Worm (Caenorhabditis elegans) whole organism, L2 larva: ENCODE measurements around the gene M01B2.10.

ENCODE experiments used
- C34F6.9 ChIP-seq: fragments of 150-350 bp; optimal IDR thresholded peaks from 2 replicates; lab custom pipeline; 2014; ENCODE audit warnings: missing biosample characterization, missing genetic modification characterization
- F13H6.1 ChIP-seq: sonication (generic microtip); optimal IDR thresholded peaks from 2 replicates; lab custom pipeline; 2016; ENCODE audit warnings: missing genetic modification characterization, missing compliant biosample characterization
- Y55F3AM.14 ChIP-seq: fragments of 200-800 bp; sonication (Bioruptor generic); optimal IDR thresholded peaks from 2 replicates; lab custom pipeline; 2018; ENCODE audit warnings: mild to moderate bottlenecking, missing genetic modification characterization, missing compliant biosample characterization
- ZK546.5 ChIP-seq: sonication (generic microtip); optimal IDR thresholded peaks from 2 replicates; lab custom pipeline; 2017; ENCODE audit warnings: missing biosample characterization, missing genetic modification characterization
- alr-1 ChIP-seq: fragments of 150-350 bp; optimal IDR thresholded peaks from 2 replicates; lab custom pipeline; 2014; ENCODE audit warnings: missing biosample characterization, missing genetic modification characterization
- aly-2 ChIP-seq: fragments of 150-350 bp; optimal IDR thresholded peaks from 2 replicates; lab custom pipeline; 2014; ENCODE audit warnings: missing biosample characterization, missing genetic modification characterization
- ceh-82 ChIP-seq: fragments of 150-350 bp; optimal IDR thresholded peaks from 2 replicates; lab custom pipeline; 2014; ENCODE audit warnings: missing biosample characterization, missing genetic modification characterization
- crh-2 ChIP-seq: sonication (generic microtip); optimal IDR thresholded peaks from 2 replicates; lab custom pipeline; 2017; ENCODE audit warnings: missing biosample characterization, missing genetic modification characterization
- dmd-4 ChIP-seq: sonication (generic microtip); optimal IDR thresholded peaks from 2 replicates; lab custom pipeline; 2017; ENCODE audit warnings: missing biosample characterization, missing genetic modification characterization
- egl-27 ChIP-seq: sonication (generic microtip); optimal IDR thresholded peaks from 3 replicates; lab custom pipeline; 2017; ENCODE audit warnings: missing biosample characterization, missing genetic modification reagents, missing genetic modification characterization
- fos-1 ChIP-seq: fragments of 150-350 bp; optimal IDR thresholded peaks from 2 replicates; lab custom pipeline; 2014; ENCODE audit warnings: missing biosample characterization, missing genetic modification characterization
- gmeb-1 ChIP-seq: fragments of 150-350 bp; optimal IDR thresholded peaks from 2 replicates; lab custom pipeline; 2014; ENCODE audit warnings: missing biosample characterization, missing genetic modification characterization
- lin-11 ChIP-seq: fragments of 150-350 bp; sonication (generic microtip); optimal IDR thresholded peaks from 2 replicates; lab custom pipeline; 2014; ENCODE audit warnings: missing biosample characterization, missing genetic modification characterization, inconsistent platforms, mixed read lengths
- lin-13 ChIP-seq: fragments of 150-350 bp; optimal IDR thresholded peaks from 2 replicates; lab custom pipeline; 2014; ENCODE audit warnings: missing biosample characterization, missing genetic modification reagents, missing genetic modification characterization
- lin-39 ChIP-seq: fragments of 150-350 bp; optimal IDR thresholded peaks from 2 replicates; lab custom pipeline; 2014; ENCODE audit warnings: missing biosample characterization, missing genetic modification reagents, missing genetic modification characterization
- lsy-2 ChIP-seq, 2 experiments: fragments of 150-350 bp in 1 of 2; sonication (generic microtip) in 1 of 2; optimal IDR thresholded peaks; 2 replicates each; lab custom pipeline; 2014 to 2017; ENCODE audit warnings: missing biosample characterization in 2 of 2, missing genetic modification characterization in 2 of 2
- mab-5 ChIP-seq: fragments of 150-350 bp; optimal IDR thresholded peaks from 2 replicates; lab custom pipeline; 2014; ENCODE audit warnings: missing biosample characterization, missing genetic modification characterization
- mdl-1 ChIP-seq, 2 experiments: fragments of 150-350 bp in 1 of 2; sonication (generic microtip) in 1 of 2; optimal IDR thresholded peaks; 2 replicates each; lab custom pipeline; 2017; ENCODE audit warnings: missing biosample characterization in 2 of 2, missing genetic modification characterization in 2 of 2
- nhr-10 ChIP-seq: sonication (generic microtip); optimal IDR thresholded peaks from 2 replicates; lab custom pipeline; 2017; ENCODE audit warnings: missing biosample characterization, missing genetic modification characterization
- nhr-12 ChIP-seq: fragments of 150-350 bp; optimal IDR thresholded peaks from 2 replicates; lab custom pipeline; 2014; ENCODE audit warnings: missing biosample characterization, missing genetic modification characterization
- nhr-129 ChIP-seq: fragments of 150-350 bp; optimal IDR thresholded peaks from 2 replicates; lab custom pipeline; 2014; ENCODE audit warnings: missing biosample characterization, missing genetic modification characterization
- nhr-21 ChIP-seq: fragments of 150-350 bp; optimal IDR thresholded peaks from 2 replicates; lab custom pipeline; 2014; ENCODE audit warnings: missing biosample characterization, missing genetic modification characterization
- nhr-23 ChIP-seq: fragments of 150-350 bp; optimal IDR thresholded peaks from 2 replicates; lab custom pipeline; 2014; ENCODE audit warnings: missing biosample characterization, missing genetic modification reagents, missing genetic modification characterization
- nhr-237 ChIP-seq: fragments of 150-350 bp; optimal IDR thresholded peaks from 2 replicates; lab custom pipeline; 2014; ENCODE audit warnings: missing biosample characterization, missing genetic modification characterization
- nhr-25 ChIP-seq: fragments of 150-350 bp; sonication (generic microtip); optimal IDR thresholded peaks from 3 replicates; lab custom pipeline; 2014; ENCODE audit warnings: missing biosample characterization, missing genetic modification characterization
- nhr-6 ChIP-seq: fragments of 150-350 bp; optimal IDR thresholded peaks from 2 replicates; lab custom pipeline; 2014; ENCODE audit warnings: missing biosample characterization, missing genetic modification characterization
- nhr-77 ChIP-seq: fragments of 150-350 bp; optimal IDR thresholded peaks from 2 replicates; lab custom pipeline; 2014; ENCODE audit warnings: missing biosample characterization, missing genetic modification characterization
- peb-1 ChIP-seq: fragments of 150-350 bp; optimal IDR thresholded peaks from 2 replicates; lab custom pipeline; 2014; ENCODE audit warnings: missing biosample characterization, missing genetic modification characterization
- sma-3 ChIP-seq: sonication (generic microtip); optimal IDR thresholded peaks from 2 replicates; lab custom pipeline; 2016; ENCODE audit warnings: missing genetic modification reagents, missing genetic modification characterization, missing compliant biosample characterization
- snpc-4 ChIP-seq: fragments of 150-350 bp; optimal IDR thresholded peaks from 2 replicates; lab custom pipeline; 2014; ENCODE audit warnings: missing biosample characterization, missing genetic modification characterization
- unc-39 ChIP-seq: fragments of 150-350 bp; optimal IDR thresholded peaks from 2 replicates; lab custom pipeline; 2014; ENCODE audit warnings: missing biosample characterization, missing genetic modification characterization
- unc-55 ChIP-seq: fragments of 150-350 bp; sonication (generic microtip); optimal IDR thresholded peaks from 3 replicates; lab custom pipeline; 2014; ENCODE audit warnings: missing biosample characterization, missing genetic modification reagents, missing genetic modification characterization
- zag-1 ChIP-seq: fragments of 150-350 bp; optimal IDR thresholded peaks from 2 replicates; lab custom pipeline; 2014; ENCODE audit warnings: missing biosample characterization, missing genetic modification characterization
- ztf-1 ChIP-seq: fragments of 200-800 bp; sonication (Bioruptor generic); conservative IDR thresholded peaks from 2 replicates; pipeline ENCODE4 v1.3.6; 2022; ENCODE audit warnings: missing genetic modification characterization, missing compliant biosample characterization
- ztf-11 ChIP-seq: sonication (generic microtip); optimal IDR thresholded peaks from 2 replicates; lab custom pipeline; 2017; ENCODE audit warnings: missing biosample characterization, missing genetic modification characterization
- ztf-4 ChIP-seq: fragments of 150-350 bp; optimal IDR thresholded peaks from 2 replicates; lab custom pipeline; 2014; ENCODE audit warnings: missing biosample characterization, missing genetic modification characterization

Gene M01B2.10

DNA sequence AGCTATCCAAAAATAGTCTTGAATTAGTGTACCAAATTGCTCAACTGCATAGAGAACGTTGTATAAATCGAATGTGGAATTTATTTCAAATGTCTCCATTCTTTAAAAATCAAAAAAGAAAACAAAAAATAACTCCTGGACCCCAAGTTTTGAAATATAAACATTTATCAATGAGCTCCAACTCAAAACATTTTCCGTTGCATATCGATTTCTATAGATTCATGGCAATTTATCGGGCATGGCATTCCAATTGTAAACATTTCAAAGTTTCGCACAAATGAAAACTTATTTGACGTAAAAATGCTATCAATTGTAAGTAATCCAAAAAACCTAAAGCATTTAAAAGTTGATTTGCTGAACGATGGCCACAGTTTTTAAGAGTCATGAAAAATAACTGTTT, 23.7 kb downstream of the M01B2.10 start, which contains the start of gene srw-12:
Gene srw-12 (minus strand): TSS at position 101 of the 400 bp plus-strand sequence.
- no peak for TF ChIP-seq zag-1 (tag; lab: Kevin White, UChicago)
- TF ChIP-seq crh-2 (tag; lab: Kevin White, UChicago) = no peak
- no peak for TF ChIP-seq lin-11
- no peak for TF ChIP-seq gmeb-1 (tag; lab: Kevin White, UChicago)
- no peak for TF ChIP-seq ceh-82 (tag; lab: Kevin White, UChicago)
- TF ChIP-seq ztf-4 (tag; lab: Kevin White, UChicago) = no peak
- TF ChIP-seq lsy-2 (tag; optimal IDR thresholded peaks at IDR 0.05; lab: Kevin White, UChicago) = no peak
- no peak for TF ChIP-seq ztf-11 (tag; lab: Kevin White, UChicago)

DNA sequence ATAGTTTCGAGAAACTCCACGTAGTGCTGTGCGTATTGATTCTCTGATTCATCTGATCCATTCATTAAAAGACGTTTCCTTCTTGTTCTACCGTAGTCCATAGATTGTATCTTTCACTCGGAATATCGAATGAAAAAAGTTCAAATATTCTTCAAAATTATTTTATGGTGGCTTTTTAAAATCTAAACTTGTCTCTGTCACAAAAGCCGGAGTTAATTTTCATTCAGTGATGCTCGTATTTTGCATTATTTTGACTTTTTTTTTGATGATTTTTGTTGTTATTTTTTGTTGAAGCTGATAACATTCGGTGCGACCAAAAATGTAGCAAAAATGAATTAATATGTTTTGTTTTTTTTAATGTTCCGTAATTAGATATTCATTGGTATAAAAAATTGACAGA, 26.6 kb downstream of the M01B2.10 start, which contains the start of gene nhr-164:
Gene nhr-164 (minus strand): TSS at position 101 of the 400 bp plus-strand sequence.
- TF ChIP-seq lin-13 (GFP tag; lab: Kevin White, UChicago) (no peak), aly-2 (tag; lab: Kevin White, UChicago) (no peak)

DNA sequence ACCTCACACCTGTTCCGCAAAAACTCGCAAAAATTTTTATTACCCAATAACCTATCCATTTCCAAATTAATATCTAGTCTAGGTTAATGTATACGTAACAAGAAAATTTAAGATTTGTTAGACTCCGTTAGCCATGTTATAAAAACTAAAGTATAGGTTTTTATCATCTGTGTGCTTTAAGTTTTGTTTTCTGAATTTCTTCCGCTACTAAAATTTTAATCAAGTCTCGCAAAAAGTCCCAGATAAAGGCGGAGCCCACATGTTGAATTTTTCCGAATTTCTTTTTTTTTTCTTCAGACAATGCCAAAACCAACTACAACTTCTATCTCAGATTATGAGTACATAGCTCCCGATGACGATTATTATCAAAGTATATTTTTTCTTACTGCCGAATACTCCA, 30.0 kb downstream of the M01B2.10 start, which contains the start of gene srw-13:
Gene srw-13 (plus strand): TSS at position 301 of the 400 bp plus-strand sequence.
- TF ChIP-seq nhr-21 (tag; lab: Kevin White, UChicago) = no peak
- no peak for TF ChIP-seq alr-1 (tag; lab: Kevin White, UChicago)
- TF ChIP-seq gmeb-1 (tag; lab: Kevin White, UChicago) = no peak
- TF ChIP-seq sma-3 (GFP tag; lab: Kevin White, UChicago) = no peak
- TF ChIP-seq mab-5 = no peak
- TF ChIP-seq C34F6.9 (tag; lab: Kevin White, UChicago) = no peak

DNA sequence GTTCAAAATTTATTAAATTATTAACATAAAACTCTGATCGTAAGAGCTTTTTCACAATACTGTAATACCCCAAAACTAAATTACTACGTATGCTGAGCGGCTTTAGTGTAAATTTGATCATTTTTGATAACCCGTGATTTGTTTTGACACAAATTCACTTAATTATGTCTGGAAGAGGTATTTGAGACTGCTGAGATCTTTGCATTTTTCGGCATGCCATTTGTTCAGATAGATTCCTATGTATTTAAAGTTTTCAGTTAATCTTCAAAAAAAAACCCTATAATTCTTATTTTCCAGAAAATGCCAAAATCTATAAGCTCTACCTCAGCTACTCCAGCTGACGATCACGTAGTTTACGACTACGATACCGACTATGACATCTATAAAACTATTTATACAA, 32.0 kb downstream of the M01B2.10 start, which contains the start of gene srw-15:
Gene srw-15 (plus strand): TSS at position 301 of the 400 bp plus-strand sequence.
- no peak for TF ChIP-seq nhr-23 (tag; lab: Kevin White, UChicago)
- no peak for TF ChIP-seq peb-1 (tag; lab: Kevin White, UChicago)
- no peak for TF ChIP-seq alr-1 (tag; lab: Kevin White, UChicago)
- TF ChIP-seq nhr-12 = no peak
- TF ChIP-seq gmeb-1 (tag; lab: Kevin White, UChicago) = no peak
- no peak for TF ChIP-seq ztf-1 (GFP tag; lab: Robert Waterston, UW)
- TF ChIP-seq nhr-25 (tag; lab: Kevin White, UChicago) = no peak
- no peak for TF ChIP-seq nhr-77 (tag; lab: Kevin White, UChicago)
- TF ChIP-seq aly-2 (tag; lab: Kevin White, UChicago) = no peak
- TF ChIP-seq Y55F3AM.14 (GFP tag; lab: Kevin White, UChicago) = no peak
- TF ChIP-seq sma-3 (GFP tag; lab: Kevin White, UChicago) = no peak
- TF ChIP-seq unc-55 (GFP tag; lab: Kevin White, UChicago) = no peak
- TF ChIP-seq mdl-1 (tag; optimal IDR thresholded peaks at IDR 0.05; lab: Kevin White, UChicago) = no peak
- TF ChIP-seq nhr-129 (tag; lab: Kevin White, UChicago) = no peak
- TF ChIP-seq mab-5 = no peak
- no peak for TF ChIP-seq nhr-10 (tag; lab: Kevin White, UChicago)
- no peak for TF ChIP-seq nhr-6 (tag; lab: Kevin White, UChicago)
- TF ChIP-seq snpc-4 = no peak
- TF ChIP-seq unc-39 (tag; lab: Kevin White, UChicago) = no peak
- TF ChIP-seq, all 48 proteins: peak for 0

DNA sequence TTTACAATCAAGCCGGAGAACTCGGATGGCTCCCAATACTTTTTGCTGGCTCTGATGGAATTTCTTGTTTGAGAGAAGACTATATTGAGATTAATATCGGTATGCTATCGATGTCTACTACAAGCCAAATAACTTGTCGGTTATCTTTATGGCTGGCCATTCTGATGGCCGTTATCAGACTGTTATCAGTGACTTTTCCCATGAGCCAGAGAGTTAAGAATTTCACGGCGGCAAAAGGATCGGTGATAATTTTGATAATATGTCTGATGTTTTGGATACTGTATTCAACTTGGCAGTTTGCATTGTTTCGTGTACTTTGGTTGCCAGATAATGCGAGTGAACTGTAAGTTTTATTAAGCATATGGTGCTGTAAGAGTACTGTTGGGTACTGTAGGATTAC, 36.0 kb downstream of the M01B2.10 start:
- no peak for TF ChIP-seq sma-3 (GFP tag; lab: Kevin White, UChicago)
- TF ChIP-seq fos-1 (tag; lab: Kevin White, UChicago) = peak; percentile 74

DNA sequence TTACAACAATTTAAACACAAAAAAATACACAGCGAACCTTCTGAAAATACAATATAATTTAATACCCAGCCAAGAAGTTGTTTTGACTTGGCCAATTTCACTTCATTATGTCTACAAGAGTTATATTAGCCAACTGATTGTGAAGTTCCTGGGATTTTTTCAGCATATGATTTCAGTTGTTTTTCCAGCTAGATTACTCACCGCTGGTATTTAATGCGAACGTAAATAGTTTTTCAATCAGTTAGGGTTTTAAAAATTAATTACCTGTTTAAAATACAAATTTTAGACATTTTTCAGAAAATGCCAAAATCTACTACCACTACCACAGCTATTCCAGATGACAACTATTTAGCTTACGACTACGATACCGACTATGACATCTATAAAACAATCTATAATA, 36.6 kb downstream of the M01B2.10 start, which contains the start of gene srw-14:
Gene srw-14 (plus strand): TSS at position 301 of the 400 bp plus-strand sequence.
- TF ChIP-seq nhr-237 (tag; lab: Kevin White, UChicago) = no peak
- TF ChIP-seq zag-1 (tag; lab: Kevin White, UChicago) = no peak
- no peak for TF ChIP-seq F13H6.1
- no peak for TF ChIP-seq ZK546.5
- TF ChIP-seq snpc-4 = no peak
- no peak for TF ChIP-seq lin-39 (tag; lab: Kevin White, UChicago)
- TF ChIP-seq ztf-1 (GFP tag; lab: Robert Waterston, UW) = no peak
- no peak for TF ChIP-seq dmd-4 (tag; lab: Kevin White, UChicago)
- no peak for TF ChIP-seq egl-27 (tag; lab: Kevin White, UChicago)
